Worm (Caenorhabditis elegans): Measurements from ENCODE around the gene ergi-2.

- TF ChIP-seq him-1 (tag; optimal IDR thresholded peaks at IDR 0.05) (no peak), W03F9.2 (tag; optimal IDR thresholded peaks at IDR 0.05) (no peak), dao-5 (tag; optimal IDR thresholded peaks at IDR 0.05) (no peak)
These were observed 48.8 kb upstream of the ergi-2 start, which contains the start of gene H03G16.7 for ce11 chrX:15055914-15056313.

Data from whole organism, L4/young adult.